Worm (Caenorhabditis elegans) whole organism, L2 larva: ENCODE data around the gene pro-1.
A peak's percentile ranks its signal among the peaks of the same experiment; 100 is the strongest.

Experiments
- C34F6.9 ChIP-seq: fragments of 150-350 bp; optimal IDR thresholded peaks from 2 replicates; lab custom pipeline; 2014; ENCODE audit warnings: missing biosample characterization, missing genetic modification characterization
- F13H6.1 ChIP-seq: sonication (generic microtip); optimal IDR thresholded peaks from 2 replicates; lab custom pipeline; 2016; ENCODE audit warnings: missing genetic modification characterization, missing compliant biosample characterization
- R02D3.7 ChIP-seq: fragments of 150-350 bp; optimal IDR thresholded peaks from 2 replicates; lab custom pipeline; 2014; ENCODE audit warnings: missing biosample characterization, missing genetic modification characterization
- Y55F3AM.14 ChIP-seq: fragments of 200-800 bp; sonication (Bioruptor generic); optimal IDR thresholded peaks from 2 replicates; lab custom pipeline; 2018; ENCODE audit warnings: mild to moderate bottlenecking, missing genetic modification characterization, missing compliant biosample characterization
- aly-2 ChIP-seq: fragments of 150-350 bp; optimal IDR thresholded peaks from 2 replicates; lab custom pipeline; 2014; ENCODE audit warnings: missing biosample characterization, missing genetic modification characterization
- ama-1 ChIP-seq: fragments of 150-350 bp; optimal IDR thresholded peaks from 2 replicates; lab custom pipeline; 2018; ENCODE audit warnings: inconsistent platforms
- blmp-1 ChIP-seq: sonication (generic microtip); optimal IDR thresholded peaks from 2 replicates; lab custom pipeline; 2017; ENCODE audit warnings: missing genetic modification characterization, mild to moderate bottlenecking, missing compliant biosample characterization, antibody characterized with exemption, moderate library complexity; ENCODE audit not compliant: insufficient read depth
- ceh-82 ChIP-seq: fragments of 150-350 bp; optimal IDR thresholded peaks from 2 replicates; lab custom pipeline; 2014; ENCODE audit warnings: missing biosample characterization, missing genetic modification characterization
- crh-2 ChIP-seq: sonication (generic microtip); optimal IDR thresholded peaks from 2 replicates; lab custom pipeline; 2017; ENCODE audit warnings: missing biosample characterization, missing genetic modification characterization
- elt-1 ChIP-seq: fragments of 150-350 bp; optimal IDR thresholded peaks from 2 replicates; lab custom pipeline; 2014; ENCODE audit warnings: missing biosample characterization, missing genetic modification characterization
- fos-1 ChIP-seq: fragments of 150-350 bp; optimal IDR thresholded peaks from 2 replicates; lab custom pipeline; 2014; ENCODE audit warnings: missing biosample characterization, missing genetic modification characterization
- gmeb-1 ChIP-seq: fragments of 150-350 bp; optimal IDR thresholded peaks from 2 replicates; lab custom pipeline; 2014; ENCODE audit warnings: missing biosample characterization, missing genetic modification characterization
- lin-11 ChIP-seq: fragments of 150-350 bp; sonication (generic microtip); optimal IDR thresholded peaks from 2 replicates; lab custom pipeline; 2014; ENCODE audit warnings: missing biosample characterization, missing genetic modification characterization, inconsistent platforms, mixed read lengths
- lin-13 ChIP-seq: fragments of 150-350 bp; optimal IDR thresholded peaks from 2 replicates; lab custom pipeline; 2014; ENCODE audit warnings: missing biosample characterization, missing genetic modification reagents, missing genetic modification characterization
- lsy-2 ChIP-seq, 2 experiments: fragments of 150-350 bp in 1 of 2; sonication (generic microtip) in 1 of 2; optimal IDR thresholded peaks; 2 replicates each; lab custom pipeline; 2014 to 2017; ENCODE audit warnings: missing biosample characterization in 2 of 2, missing genetic modification characterization in 2 of 2
- mab-5 ChIP-seq: fragments of 150-350 bp; optimal IDR thresholded peaks from 2 replicates; lab custom pipeline; 2014; ENCODE audit warnings: missing biosample characterization, missing genetic modification characterization
- mbf-1 ChIP-seq: sonication (generic microtip); optimal IDR thresholded peaks from 2 replicates; lab custom pipeline; 2017; ENCODE audit warnings: missing biosample characterization, missing genetic modification characterization
- mdl-1 ChIP-seq, 2 experiments: fragments of 150-350 bp in 1 of 2; sonication (generic microtip) in 1 of 2; optimal IDR thresholded peaks; 2 replicates each; lab custom pipeline; 2017; ENCODE audit warnings: missing biosample characterization in 2 of 2, missing genetic modification characterization in 2 of 2
- nhr-11 ChIP-seq: fragments of 150-350 bp; optimal IDR thresholded peaks from 2 replicates; lab custom pipeline; 2014; ENCODE audit warnings: missing biosample characterization, missing genetic modification characterization
- nhr-12 ChIP-seq: fragments of 150-350 bp; optimal IDR thresholded peaks from 2 replicates; lab custom pipeline; 2014; ENCODE audit warnings: missing biosample characterization, missing genetic modification characterization
- nhr-129 ChIP-seq: fragments of 150-350 bp; optimal IDR thresholded peaks from 2 replicates; lab custom pipeline; 2014; ENCODE audit warnings: missing biosample characterization, missing genetic modification characterization
- nhr-21 ChIP-seq: fragments of 150-350 bp; optimal IDR thresholded peaks from 2 replicates; lab custom pipeline; 2014; ENCODE audit warnings: missing biosample characterization, missing genetic modification characterization
- nhr-23 ChIP-seq: fragments of 150-350 bp; optimal IDR thresholded peaks from 2 replicates; lab custom pipeline; 2014; ENCODE audit warnings: missing biosample characterization, missing genetic modification reagents, missing genetic modification characterization
- nhr-237 ChIP-seq: fragments of 150-350 bp; optimal IDR thresholded peaks from 2 replicates; lab custom pipeline; 2014; ENCODE audit warnings: missing biosample characterization, missing genetic modification characterization
- nhr-25 ChIP-seq: fragments of 150-350 bp; sonication (generic microtip); optimal IDR thresholded peaks from 3 replicates; lab custom pipeline; 2014; ENCODE audit warnings: missing biosample characterization, missing genetic modification characterization
- nhr-6 ChIP-seq: fragments of 150-350 bp; optimal IDR thresholded peaks from 2 replicates; lab custom pipeline; 2014; ENCODE audit warnings: missing biosample characterization, missing genetic modification characterization
- peb-1 ChIP-seq: fragments of 150-350 bp; optimal IDR thresholded peaks from 2 replicates; lab custom pipeline; 2014; ENCODE audit warnings: missing biosample characterization, missing genetic modification characterization
- sem-4 ChIP-seq: fragments of 150-350 bp; optimal IDR thresholded peaks from 2 replicates; lab custom pipeline; 2014; ENCODE audit warnings: missing biosample characterization, missing genetic modification reagents, missing genetic modification characterization
- sma-3 ChIP-seq: sonication (generic microtip); optimal IDR thresholded peaks from 2 replicates; lab custom pipeline; 2016; ENCODE audit warnings: missing genetic modification reagents, missing genetic modification characterization, missing compliant biosample characterization
- sma-9 ChIP-seq, 2 experiments: fragments of 150-350 bp in 1 of 2; sonication (generic microtip) in 1 of 2; optimal IDR thresholded peaks; 2 replicates each; lab custom pipeline; 2014 to 2016; ENCODE audit warnings: missing genetic modification characterization in 2 of 2, mild to moderate bottlenecking in 1 of 2, missing biosample characterization in 1 of 2, missing compliant biosample characterization in 1 of 2, missing genetic modification reagents in 1 of 2, moderate library complexity in 1 of 2
- snpc-4 ChIP-seq: fragments of 150-350 bp; optimal IDR thresholded peaks from 2 replicates; lab custom pipeline; 2014; ENCODE audit warnings: missing biosample characterization, missing genetic modification characterization
- unc-55 ChIP-seq: fragments of 150-350 bp; sonication (generic microtip); optimal IDR thresholded peaks from 3 replicates; lab custom pipeline; 2014; ENCODE audit warnings: missing biosample characterization, missing genetic modification reagents, missing genetic modification characterization
- ztf-1 ChIP-seq: fragments of 200-800 bp; sonication (Bioruptor generic); conservative IDR thresholded peaks from 2 replicates; pipeline ENCODE4 v1.3.6; 2022; ENCODE audit warnings: missing genetic modification characterization, missing compliant biosample characterization
- ztf-11 ChIP-seq: sonication (generic microtip); optimal IDR thresholded peaks from 2 replicates; lab custom pipeline; 2017; ENCODE audit warnings: missing biosample characterization, missing genetic modification characterization
- ztf-4 ChIP-seq: fragments of 150-350 bp; optimal IDR thresholded peaks from 2 replicates; lab custom pipeline; 2014; ENCODE audit warnings: missing biosample characterization, missing genetic modification characterization

The pro-1 gene

DNA sequence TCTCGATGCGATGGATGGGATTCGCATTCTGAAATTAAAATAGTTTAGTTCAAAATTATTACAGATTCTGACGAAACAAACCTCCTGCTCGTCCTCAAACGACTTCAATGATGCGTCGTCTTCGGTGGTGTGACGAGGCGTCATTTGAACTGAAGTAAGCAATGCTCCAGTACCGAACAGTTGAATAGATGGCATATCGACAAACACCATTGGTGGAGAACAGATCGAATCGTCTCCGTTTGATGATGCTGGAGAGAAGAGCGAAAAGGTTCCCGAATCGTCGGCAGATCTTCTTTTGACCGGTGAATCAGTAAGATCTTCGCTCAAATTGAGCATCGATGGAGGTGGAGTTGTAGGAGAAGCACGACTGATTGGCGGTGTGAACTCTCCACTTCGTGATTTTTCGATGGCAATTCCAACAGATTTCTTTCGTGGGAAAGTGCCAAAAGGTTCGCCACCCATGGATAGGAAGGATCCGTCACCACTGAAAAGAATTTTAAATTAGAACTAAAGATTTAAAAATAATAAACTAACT is 2.6 kb upstream of the pro-1 start:
- TF ChIP-seq elt-1 (tag; lab: Kevin White, UChicago) (no peak), lin-11 (tag; lab: Kevin White, UChicago) (peak; percentile 11), blmp-1 (tag; lab: Kevin White, UChicago) (no peak), nhr-129 (peak; percentile 33), fos-1 (tag; lab: Kevin White, UChicago) (no peak), nhr-12 (tag; lab: Kevin White, UChicago) (no peak), mdl-1 (tag; optimal IDR thresholded peaks at IDR 0.05; lab: Kevin White, UChicago) (no peak), snpc-4 (tag; lab: Kevin White, UChicago) (no peak), peb-1 (no peak), nhr-23 (tag; lab: Kevin White, UChicago) (no peak), sem-4 (no peak), R02D3.7 (no peak), crh-2 (tag; lab: Kevin White, UChicago) (no peak)
- TF ChIP-seq, all 48 proteins: peak for 2

DNA sequence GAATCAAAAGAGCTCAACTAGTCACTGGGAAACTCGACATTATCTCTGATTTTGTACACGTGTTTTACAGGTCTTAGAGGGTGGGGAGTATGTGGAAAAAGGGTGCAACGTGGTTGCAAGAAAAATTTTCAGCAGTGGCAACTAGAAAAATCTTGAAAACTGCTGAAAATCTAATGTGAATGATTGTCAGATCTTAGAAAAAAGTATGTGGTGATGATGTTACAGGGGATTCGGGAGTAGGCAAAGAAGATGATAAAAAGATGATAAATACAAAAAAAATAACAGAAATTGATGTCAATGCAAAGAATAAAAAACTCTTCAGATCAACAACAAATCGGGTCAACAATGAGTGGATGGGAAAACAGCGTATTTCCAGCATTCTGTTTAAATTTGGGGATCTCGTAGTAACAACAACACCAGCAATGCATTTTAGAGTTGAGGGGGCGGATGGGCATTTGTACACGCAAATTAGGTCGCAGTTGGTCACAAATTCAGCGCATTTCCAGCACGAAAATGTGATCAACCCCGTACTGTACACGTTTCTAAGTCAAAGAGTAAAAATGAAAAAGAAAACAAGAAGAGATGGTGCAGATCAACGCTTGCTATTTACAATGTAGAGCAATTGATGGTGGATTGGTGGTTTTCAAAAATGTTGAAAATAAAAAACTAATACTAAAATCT is 1.8 kb upstream of the pro-1 start:
- TF ChIP-seq nhr-25 (tag; lab: Kevin White, UChicago), result peak; percentile 28
- TF ChIP-seq ztf-11, result no peak
- no peak for TF ChIP-seq sem-4
- no peak for TF ChIP-seq nhr-23 (tag; lab: Kevin White, UChicago)
- TF ChIP-seq sma-9 (GFP tag; optimal IDR thresholded peaks at IDR 0.05; lab: Kevin White, UChicago), result peak; percentile 35
- TF ChIP-seq sma-9 (tag; optimal IDR thresholded peaks at IDR 0.05; lab: Kevin White, UChicago), result no peak
- TF ChIP-seq nhr-6, result no peak
- no peak for TF ChIP-seq gmeb-1 (tag; lab: Kevin White, UChicago)
- TF ChIP-seq sma-3 (GFP tag; lab: Kevin White, UChicago), result peak; percentile 36
- TF ChIP-seq ztf-1, result no peak
- TF ChIP-seq crh-2 (tag; lab: Kevin White, UChicago), result peak; percentile 1

DNA sequence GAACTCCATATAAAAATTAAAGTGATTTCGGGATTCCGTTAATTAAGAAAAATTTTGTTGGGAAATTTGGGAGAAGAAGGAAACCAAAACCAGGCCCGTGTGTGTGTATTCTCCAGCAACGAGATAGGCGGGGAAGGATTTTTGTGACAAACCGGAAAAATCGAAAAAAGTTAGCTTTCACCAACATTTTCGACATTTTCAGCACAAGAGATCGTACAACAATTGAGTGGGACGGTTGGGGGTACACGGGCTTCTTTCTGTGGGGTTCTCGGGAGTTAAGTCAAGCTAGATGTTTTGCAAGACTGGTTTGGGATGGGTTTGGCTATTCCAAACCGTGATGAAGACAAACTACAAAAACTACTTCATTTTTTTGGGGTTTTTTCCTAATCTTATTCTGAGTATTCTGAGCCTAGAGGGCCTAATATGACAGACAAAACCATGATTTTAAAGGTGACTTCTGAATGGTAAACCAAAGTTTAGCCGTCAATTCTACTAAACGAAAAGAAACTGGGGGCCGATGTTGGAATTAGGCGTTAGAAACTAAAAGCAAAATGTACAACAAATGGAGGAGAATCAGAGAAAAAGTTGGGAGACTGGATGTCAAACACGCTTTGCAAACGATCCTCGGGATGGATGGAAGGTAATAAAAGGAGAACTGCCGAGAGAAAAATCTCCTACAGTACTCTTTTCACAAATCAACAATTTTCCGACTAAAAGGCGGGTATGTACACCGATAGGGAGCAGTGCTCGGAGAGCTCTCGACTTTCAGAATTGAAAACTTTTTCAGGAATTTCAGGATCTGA is 1.1 kb upstream of the pro-1 start:
- TF ChIP-seq ztf-4 (tag; lab: Kevin White, UChicago) (peak; percentile 11), F13H6.1 (tag; lab: Kevin White, UChicago) (no peak), R02D3.7 (no peak), fos-1 (tag; lab: Kevin White, UChicago) (no peak), lsy-2 (tag; optimal IDR thresholded peaks at IDR 0.05; lab: Kevin White, UChicago) (peak; percentile 6 to 20), aly-2 (no peak), ztf-11 (no peak), nhr-11 (no peak), Y55F3AM.14 (GFP tag; lab: Kevin White, UChicago) (peak; percentile 64), mbf-1 (no peak), nhr-6 (peak; percentile 32), nhr-237 (tag; lab: Kevin White, UChicago) (no peak), nhr-129 (peak; percentile 34), ama-1 (peak; percentile 92), peb-1 (no peak), blmp-1 (tag; lab: Kevin White, UChicago) (peak; percentile 7)

DNA sequence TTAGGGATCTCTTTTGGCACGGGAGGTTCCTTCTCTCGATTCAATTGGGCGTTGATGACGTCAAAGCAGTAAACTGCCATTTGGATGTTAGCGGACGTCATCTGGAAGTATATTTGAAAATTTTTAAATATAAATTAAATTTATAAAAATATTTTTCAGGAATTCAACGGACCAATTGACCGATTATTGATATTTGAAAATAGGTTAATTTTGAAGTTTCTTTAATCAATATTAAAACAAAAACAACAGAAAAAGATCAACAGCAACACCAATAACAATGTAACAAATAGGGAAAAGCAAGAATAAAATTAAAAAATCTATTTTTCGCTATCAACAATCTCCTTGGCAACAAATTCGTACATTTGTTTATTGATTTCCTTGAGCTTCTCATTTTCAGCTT is 2.6 kb downstream of the pro-1 start, which contains the start of gene R166.3:
TSS of gene R166.3 (minus strand) at position 101 of the 400 bp plus-strand sequence.
- TF ChIP-seq mdl-1 (tag; optimal IDR thresholded peaks at IDR 0.05; lab: Kevin White, UChicago) (no peak), ztf-1 (no peak), peb-1 (no peak)

DNA sequence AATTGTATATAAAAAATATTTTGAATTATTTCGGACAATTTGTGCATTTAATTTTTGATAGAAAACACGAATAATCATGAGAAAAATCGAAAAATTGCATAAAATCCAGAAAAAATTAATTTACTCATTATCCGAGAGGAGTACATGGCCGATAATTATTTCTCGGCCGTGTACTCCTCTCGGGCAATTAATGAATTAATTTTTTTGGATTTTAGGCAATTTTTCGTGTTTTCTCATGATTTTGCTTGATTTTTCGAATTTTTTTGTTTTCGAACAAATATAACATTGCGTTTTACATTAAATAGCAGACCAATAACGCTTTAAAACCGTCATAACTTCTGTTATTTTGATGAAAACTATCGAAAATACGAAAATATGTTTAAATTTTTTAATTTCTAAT is 3.8 kb downstream of the pro-1 start:
- peak; percentile 38 for TF ChIP-seq fos-1 (tag; lab: Kevin White, UChicago)
- TF ChIP-seq nhr-25 (tag; lab: Kevin White, UChicago), result peak; percentile 71
- no peak for TF ChIP-seq mbf-1
- no peak for TF ChIP-seq ama-1
- peak; percentile 73 for TF ChIP-seq sma-3 (GFP tag; lab: Kevin White, UChicago)
- TF ChIP-seq Y55F3AM.14 (GFP tag; lab: Kevin White, UChicago), result no peak
- no peak for TF ChIP-seq ceh-82 (tag; lab: Kevin White, UChicago)
- TF ChIP-seq C34F6.9 (tag; lab: Kevin White, UChicago), result peak; percentile 63
- peak; percentile 55 for TF ChIP-seq F13H6.1 (tag; lab: Kevin White, UChicago)
- peak; percentile 57 for TF ChIP-seq unc-55 (GFP tag; lab: Kevin White, UChicago)
- TF ChIP-seq gmeb-1 (tag; lab: Kevin White, UChicago), result peak; percentile 72
- TF ChIP-seq R02D3.7, result peak; percentile 12
- peak; percentile 48 to 80 for TF ChIP-seq lsy-2 (tag; optimal IDR thresholded peaks at IDR 0.05; lab: Kevin White, UChicago)
- TF ChIP-seq mab-5 (tag; lab: Kevin White, UChicago), result no peak
- TF ChIP-seq lin-13 (GFP tag; lab: Kevin White, UChicago), result peak; percentile 13
- TF ChIP-seq crh-2 (tag; lab: Kevin White, UChicago), result peak; percentile 58
- TF ChIP-seq elt-1 (tag; lab: Kevin White, UChicago), result no peak
- peak; percentile 44 for TF ChIP-seq nhr-21
- peak; percentile 67 for TF ChIP-seq sma-9 (GFP tag; optimal IDR thresholded peaks at IDR 0.05; lab: Kevin White, UChicago)
- TF ChIP-seq sma-9 (tag; optimal IDR thresholded peaks at IDR 0.05; lab: Kevin White, UChicago), result no peak
